Fruit fly (Drosophila melanogaster): ENCODE results near the gene PNUTS.

Gene PNUTS

DNA sequence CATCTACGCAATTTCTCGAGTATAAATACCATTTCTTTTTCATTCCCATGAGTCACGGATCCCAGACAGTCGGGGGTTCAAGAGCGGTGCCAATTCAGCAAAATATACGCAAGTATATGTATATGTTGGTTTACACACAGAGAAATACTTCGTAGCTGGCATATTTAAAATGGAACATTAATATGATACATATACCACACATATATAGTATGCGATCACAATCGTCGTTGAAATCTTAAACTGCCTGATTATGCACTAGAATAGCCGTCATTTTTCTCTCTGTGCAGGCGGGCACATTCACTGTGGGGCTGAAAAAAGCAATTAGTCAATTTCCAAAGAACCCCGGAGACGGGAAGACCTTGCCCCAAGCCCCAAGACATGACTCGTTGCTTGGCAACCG lies 28.6 kb upstream of the PNUTS start (continued):
- peak; percentile 74 for TF ChIP-seq ara (GFP tag; IDR thresholded peaks at IDR 0.05)
- TF ChIP-seq CG17829 (tag; optimal IDR thresholded peaks at IDR 0.05): peak; percentile 63
- peak; percentile 71 for TF ChIP-seq CG6689 (GFP tag; IDR thresholded peaks at IDR 0.05)
- TF ChIP-seq sc (optimal IDR thresholded peaks at IDR 0.05): no peak
- TF ChIP-seq sc (GFP tag; optimal IDR thresholded peaks at IDR 0.05): no peak
- TF ChIP-seq CG13775 (GFP tag; optimal IDR thresholded peaks at IDR 0.05): peak; percentile 72
- TF ChIP-seq CG4360 (GFP tag; IDR thresholded peaks at IDR 0.05): no peak
- TF ChIP-seq Sry-β (GFP tag; optimal IDR thresholded peaks at IDR 0.05): no peak
- peak; percentile 28 for TF ChIP-seq Spps (tag; optimal IDR thresholded peaks at IDR 0.05)
- peak; percentile 35; the same call in 1 of the 3 replicates for TF ChIP-seq jigr1 (GFP tag; IDR thresholded peaks at IDR 0.05)
- TF ChIP-seq sob (GFP tag; IDR thresholded peaks at IDR 0.05): peak; percentile 88
- TF ChIP-seq CG7963 (GFP tag; IDR thresholded peaks at IDR 0.05; ENCODE audit: partially characterized antibody): no peak
- peak; percentile 44; the same call in 1 of the 2 replicates for TF ChIP-seq dimm (GFP tag; IDR thresholded peaks at IDR 0.05)
- peak; percentile 70 for TF ChIP-seq CG12391 (tag; optimal IDR thresholded peaks at IDR 0.05)
- no peak for TF ChIP-seq psq (GFP tag; optimal IDR thresholded peaks at IDR 0.05)
- peak; percentile 73 for TF ChIP-seq CHES-1-like (GFP tag; optimal IDR thresholded peaks at IDR 0.05)
- TF ChIP-seq CG15696 (tag; optimal IDR thresholded peaks at IDR 0.05): no peak
- peak; percentile 33 for TF ChIP-seq shn (GFP tag; optimal IDR thresholded peaks at IDR 0.05)
- no peak for TF ChIP-seq lov (optimal IDR thresholded peaks at IDR 0.05)
- peak; percentile 72; the same call in 1 of the 3 replicates for TF ChIP-seq lov (GFP tag; IDR thresholded peaks at IDR 0.05)
- no peak for TF ChIP-seq hth (optimal IDR thresholded peaks at IDR 0.05)
- TF ChIP-seq CG17328 (GFP tag; IDR thresholded peaks at IDR 0.05): peak; percentile 69
- peak; percentile 88 for TF ChIP-seq CG14014 (GFP tag; IDR thresholded peaks at IDR 0.05)
- TF ChIP-seq Sin3A (optimal IDR thresholded peaks at IDR 0.05): no peak
- peak; percentile 66; the same call in 1 of the 3 replicates for TF ChIP-seq otp (GFP tag; IDR thresholded peaks at IDR 0.05)
- TF ChIP-seq CG11456 (GFP tag; IDR thresholded peaks at IDR 0.05): peak; percentile 85
- TF ChIP-seq pb (GFP tag; optimal IDR thresholded peaks at IDR 0.05): peak; percentile 53
- TF ChIP-seq CG18262 (tag; optimal IDR thresholded peaks at IDR 0.05): peak; percentile 67
- no peak for TF ChIP-seq CG17186 (GFP tag; optimal IDR thresholded peaks at IDR 0.05)
- TF ChIP-seq amos (GFP tag; IDR thresholded peaks at IDR 0.05; ENCODE audit: partially characterized antibody): no peak
- peak; percentile 83 for TF ChIP-seq CG3281 (GFP tag; optimal IDR thresholded peaks at IDR 0.05)
- no peak for TF ChIP-seq hbn (GFP tag; IDR thresholded peaks at IDR 0.05; ENCODE audit: partially characterized antibody)
- peak; percentile 93 for TF ChIP-seq Med (GFP tag)
- TF ChIP-seq esg (GFP tag; conservative IDR thresholded peaks at IDR 0.05): peak; percentile 84
- TF ChIP-seq CG15601 (tag; optimal IDR thresholded peaks at IDR 0.05): peak; percentile 2
- TF ChIP-seq HLHmδ (GFP tag; optimal IDR thresholded peaks at IDR 0.05): no peak
- peak; percentile 41 for TF ChIP-seq B-H2 (GFP tag; optimal IDR thresholded peaks at IDR 0.05)
- TF ChIP-seq CG12104 (GFP tag; optimal IDR thresholded peaks at IDR 0.05): peak; percentile 30
- peak; percentile 13 for TF ChIP-seq Six4 (GFP tag; optimal IDR thresholded peaks at IDR 0.05)
- peak; percentile 24 for TF ChIP-seq Vsx1 (GFP tag; optimal IDR thresholded peaks at IDR 0.05)
- TF ChIP-seq MBD-R2 (GFP tag; IDR thresholded peaks at IDR 0.05): peak; percentile 76; the same call in 1 of the 2 replicates
- no peak for TF ChIP-seq CG12744 (GFP tag; optimal IDR thresholded peaks at IDR 0.05)
- TF ChIP-seq CG15011 (GFP tag; optimal IDR thresholded peaks at IDR 0.05): peak; percentile 43
- peak; percentile 45 for TF ChIP-seq dmrt11E (tag; optimal IDR thresholded peaks at IDR 0.05)
- no peak for TF ChIP-seq btn (GFP tag; optimal IDR thresholded peaks at IDR 0.05)
- TF ChIP-seq D19A (tag; optimal IDR thresholded peaks at IDR 0.05): no peak
- peak; percentile 78 for TF ChIP-seq schlank (tag; optimal IDR thresholded peaks at IDR 0.05)
- no peak for TF ChIP-seq cato (GFP tag; optimal IDR thresholded peaks at IDR 0.05; ENCODE audit: borderline replicate concordance)
- TF ChIP-seq CrebB (tag; optimal IDR thresholded peaks at IDR 0.05): peak; percentile 53
- TF ChIP-seq CG9215 (GFP tag; IDR thresholded peaks at IDR 0.05): peak; percentile 80
- TF ChIP-seq Mrtf (GFP tag; IDR thresholded peaks at IDR 0.05): peak; percentile 70; the same call in 1 of the 3 replicates
- TF ChIP-seq CG34376 (GFP tag; optimal IDR thresholded peaks at IDR 0.05): peak; percentile 55

All from whole organism, embryonic.